Worm (Caenorhabditis elegans) whole organism, mixed stage, embryonic: ENCODE measurements around the gene F08G12.11.

Experiments
- ceh-43 ChIP-seq: fragments of 200-800 bp; sonication (Bioruptor generic); optimal IDR thresholded peaks from 2 replicates; lab custom pipeline; 2018; ENCODE audit warnings: mild to moderate bottlenecking, missing genetic modification characterization, moderate library complexity, missing compliant biosample characterization
- lin-32 ChIP-seq: fragments of 200-800 bp; sonication (Bioruptor generic); optimal IDR thresholded peaks from 2 replicates; lab custom pipeline; 2018; ENCODE audit warnings: mild to moderate bottlenecking, missing genetic modification characterization, missing compliant biosample characterization
- mab-5 ChIP-seq: fragments of 150-350 bp; optimal IDR thresholded peaks from 2 replicates; lab custom pipeline; 2014; ENCODE audit warnings: missing biosample characterization, missing genetic modification characterization
- nhr-12 ChIP-seq: fragments of 150-350 bp; optimal IDR thresholded peaks from 2 replicates; lab custom pipeline; 2014; ENCODE audit warnings: missing biosample characterization, missing genetic modification characterization
- nhr-28 ChIP-seq: fragments of 150-350 bp; optimal IDR thresholded peaks from 2 replicates; lab custom pipeline; 2014; ENCODE audit warnings: missing biosample characterization, missing genetic modification characterization
- sptf-1 ChIP-seq: sonication (generic microtip); optimal IDR thresholded peaks from 2 replicates; lab custom pipeline; 2017; ENCODE audit warnings: mild to moderate bottlenecking, missing genetic modification characterization, moderate library complexity, missing compliant biosample characterization
- tbx-8 ChIP-seq: fragments of 200-800 bp; sonication (Bioruptor generic); optimal IDR thresholded peaks from 2 replicates; lab custom pipeline; 2018; ENCODE audit warnings: mild to moderate bottlenecking, missing genetic modification characterization, moderate library complexity, missing compliant biosample characterization
- unc-39 ChIP-seq: fragments of 150-350 bp; optimal IDR thresholded peaks from 2 replicates; lab custom pipeline; 2014; ENCODE audit warnings: missing biosample characterization, missing genetic modification characterization

ce11 chrX:11339375-11339924, 24.1 kb upstream of the F08G12.11 start, which contains the start of gene aco-1:
- TF ChIP-seq mab-5 (tag; lab: Kevin White, UChicago) (no peak), sptf-1 (tag; lab: Kevin White, UChicago) (peak; percentile 27), nhr-12 (tag; lab: Kevin White, UChicago) (peak; percentile 15), unc-39 (tag; lab: Kevin White, UChicago) (no peak), nhr-28 (tag; lab: Kevin White, UChicago) (no peak), tbx-8 (GFP tag; lab: Kevin White, UChicago) (no peak), ceh-43 (GFP tag; lab: Kevin White, UChicago) (no peak), lin-32 (GFP tag; lab: Kevin White, UChicago) (no peak)
